Fruit fly (Drosophila melanogaster): Measurements from ENCODE around the gene Ufl1.

dm6 chr3R:7080157-7080916 lies 6.1 kb upstream of the Ufl1 start, which contains the start of gene Ref1:
- TF ChIP-seq Hr83 (GFP tag; optimal IDR thresholded peaks at IDR 0.05; ENCODE audit: poor library complexity, severe bottlenecking) (no peak), Abd-B (GFP tag; optimal IDR thresholded peaks at IDR 0.05) (no peak), CG32264 (GFP tag; optimal IDR thresholded peaks at IDR 0.05) (no peak), psq (GFP tag; optimal IDR thresholded peaks at IDR 0.05) (no peak), Dfd (GFP tag; optimal IDR thresholded peaks at IDR 0.05) (no peak), Dif (GFP tag; optimal IDR thresholded peaks at IDR 0.05; ENCODE audit: partially characterized antibody) (no peak), Hr78 (GFP tag; optimal IDR thresholded peaks at IDR 0.05) (no peak), OdsH (GFP tag; optimal IDR thresholded peaks at IDR 0.05) (no peak), Sp1 (GFP tag; optimal IDR thresholded peaks at IDR 0.05) (no peak), usp (GFP tag; optimal IDR thresholded peaks at IDR 0.05) (no peak), sv (GFP tag; optimal IDR thresholded peaks at IDR 0.05) (no peak), Vsx2 (GFP tag; optimal IDR thresholded peaks at IDR 0.05; ENCODE audit: partially characterized antibody) (no peak)

All from whole organism, wandering third instar larva.